Worm (Caenorhabditis elegans) whole organism, L3 larva: Measurements from ENCODE around the gene F20D6.10.

Experiments
- ZK546.5 ChIP-seq: sonication (generic microtip); optimal IDR thresholded peaks from 2 replicates; lab custom pipeline; 2017; ENCODE audit warnings: missing biosample characterization, missing genetic modification characterization
- aly-2 ChIP-seq: fragments of 150-350 bp; optimal IDR thresholded peaks from 2 replicates; lab custom pipeline; 2014; ENCODE audit warnings: missing biosample characterization, missing genetic modification characterization
- ama-1 ChIP-seq: fragments of 150-350 bp; optimal IDR thresholded peaks from 2 replicates; lab custom pipeline; 2018
- ceh-16 ChIP-seq: sonication (generic microtip); optimal IDR thresholded peaks from 2 replicates; lab custom pipeline; 2017; ENCODE audit warnings: missing biosample characterization, missing genetic modification characterization
- ceh-28 ChIP-seq: fragments of 150-350 bp; optimal IDR thresholded peaks from 2 replicates; lab custom pipeline; 2014; ENCODE audit warnings: missing biosample characterization, missing genetic modification reagents, missing genetic modification characterization
- ceh-82 ChIP-seq: fragments of 150-350 bp; optimal IDR thresholded peaks from 2 replicates; lab custom pipeline; 2014; ENCODE audit warnings: missing biosample characterization, missing genetic modification characterization
- ceh-9 ChIP-seq: sonication (generic microtip); optimal IDR thresholded peaks from 2 replicates; lab custom pipeline; 2018; ENCODE audit warnings: missing biosample characterization, missing genetic modification characterization
- daf-12 ChIP-seq: fragments of 150-350 bp; optimal IDR thresholded peaks from 2 replicates; lab custom pipeline; 2014; ENCODE audit warnings: missing biosample characterization, missing genetic modification reagents, missing genetic modification characterization
- egl-27 ChIP-seq: sonication (generic microtip); optimal IDR thresholded peaks from 4 replicates; lab custom pipeline; 2017; ENCODE audit warnings: missing biosample characterization, missing genetic modification reagents, missing genetic modification characterization
- egl-5 ChIP-seq: fragments of 150-350 bp; optimal IDR thresholded peaks from 2 replicates; lab custom pipeline; 2017; ENCODE audit warnings: missing biosample characterization, missing genetic modification reagents, missing genetic modification characterization, inconsistent platforms
- elt-2 ChIP-seq: sonication (generic microtip); optimal IDR thresholded peaks from 2 replicates; lab custom pipeline; 2016; ENCODE audit warnings: missing genetic modification reagents, mild to moderate bottlenecking, missing genetic modification characterization, missing compliant biosample characterization
- elt-3 ChIP-seq, 3 experiments: fragments of 150-350 bp in 1 of 3; sonication (generic microtip) in 2 of 3; optimal IDR thresholded peaks; 2 replicates in 2 of 3; 4 replicates in 1 of 3; lab custom pipeline; 2014 to 2017; ENCODE audit warnings: missing biosample characterization in 3 of 3, missing genetic modification characterization in 3 of 3
- eor-1 ChIP-seq, 2 experiments: fragments of 150-350 bp; optimal IDR thresholded peaks; 2 replicates each; lab custom pipeline; 2014 to 2018; ENCODE audit warnings: missing biosample characterization in 2 of 2, missing genetic modification characterization in 2 of 2
- fkh-2 ChIP-seq: fragments of 150-350 bp; optimal IDR thresholded peaks from 2 replicates; lab custom pipeline; 2014; ENCODE audit warnings: missing biosample characterization, missing genetic modification reagents, missing genetic modification characterization
- fos-1 ChIP-seq: fragments of 150-350 bp; optimal IDR thresholded peaks from 2 replicates; lab custom pipeline; 2014; ENCODE audit warnings: missing biosample characterization, missing genetic modification characterization
- hmg-11 ChIP-seq: sonication (generic microtip); optimal IDR thresholded peaks from 2 replicates; lab custom pipeline; 2016; ENCODE audit warnings: missing genetic modification characterization, missing compliant biosample characterization
- jun-1 ChIP-seq: fragments of 150-350 bp; optimal IDR thresholded peaks from 2 replicates; lab custom pipeline; 2014; ENCODE audit warnings: missing biosample characterization, missing genetic modification reagents, missing genetic modification characterization
- lin-39 ChIP-seq: fragments of 150-350 bp; optimal IDR thresholded peaks from 2 replicates; lab custom pipeline; 2018; ENCODE audit warnings: missing biosample characterization, missing genetic modification reagents, missing genetic modification characterization
- mdl-1 ChIP-seq: fragments of 150-350 bp; optimal IDR thresholded peaks from 2 replicates; lab custom pipeline; 2014; ENCODE audit warnings: missing biosample characterization, missing genetic modification characterization
- nfya-1 ChIP-seq: sonication (generic microtip); optimal IDR thresholded peaks from 2 replicates; lab custom pipeline; 2017; ENCODE audit warnings: missing genetic modification characterization, mild to moderate bottlenecking, missing compliant biosample characterization, antibody characterized with exemption, moderate library complexity; ENCODE audit not compliant: insufficient read depth
- nhr-23 ChIP-seq: fragments of 150-350 bp; optimal IDR thresholded peaks from 2 replicates; lab custom pipeline; 2014; ENCODE audit warnings: missing biosample characterization, missing genetic modification reagents, missing genetic modification characterization
- nhr-237 ChIP-seq: fragments of 150-350 bp; optimal IDR thresholded peaks from 2 replicates; lab custom pipeline; 2014; ENCODE audit warnings: missing biosample characterization, missing genetic modification characterization
- nhr-25 ChIP-seq: sonication (generic microtip); optimal IDR thresholded peaks from 2 replicates; lab custom pipeline; 2017; ENCODE audit warnings: missing biosample characterization, missing genetic modification characterization
- nhr-28 ChIP-seq: fragments of 150-350 bp; optimal IDR thresholded peaks from 2 replicates; lab custom pipeline; 2014; ENCODE audit warnings: missing biosample characterization, missing genetic modification characterization
- nhr-43 ChIP-seq: sonication (generic microtip); optimal IDR thresholded peaks from 2 replicates; lab custom pipeline; 2016; ENCODE audit warnings: mild to moderate bottlenecking, missing genetic modification characterization, missing compliant biosample characterization; ENCODE audit not compliant: poor library complexity, severe bottlenecking
- nhr-67 ChIP-seq: fragments of 150-350 bp; optimal IDR thresholded peaks from 2 replicates; lab custom pipeline; 2014; ENCODE audit warnings: missing biosample characterization, missing genetic modification characterization
- nhr-76 ChIP-seq: fragments of 150-350 bp; sonication (generic microtip); optimal IDR thresholded peaks from 5 replicates; lab custom pipeline; 2014; ENCODE audit warnings: missing biosample characterization, missing genetic modification characterization
- nhr-77 ChIP-seq: fragments of 150-350 bp; optimal IDR thresholded peaks from 2 replicates; lab custom pipeline; 2014; ENCODE audit warnings: missing biosample characterization, missing genetic modification characterization
- pha-4 ChIP-seq: fragments of 150-350 bp; optimal IDR thresholded peaks from 2 replicates; lab custom pipeline; 2014; ENCODE audit warnings: missing biosample characterization, missing genetic modification reagents, missing genetic modification characterization
- pqm-1 ChIP-seq: fragments of 150-350 bp; optimal IDR thresholded peaks from 2 replicates; lab custom pipeline; 2017; ENCODE audit warnings: missing biosample characterization, missing genetic modification characterization, inconsistent platforms
- sea-2 ChIP-seq: fragments of 150-350 bp; sonication (generic microtip); optimal IDR thresholded peaks from 4 replicates; lab custom pipeline; 2014; ENCODE audit warnings: missing biosample characterization, missing genetic modification reagents, missing genetic modification characterization
- skn-1 ChIP-seq: fragments of 150-350 bp; optimal IDR thresholded peaks from 2 replicates; lab custom pipeline; 2014; ENCODE audit warnings: missing biosample characterization, missing genetic modification characterization
- snpc-4 ChIP-seq: fragments of 150-350 bp; optimal IDR thresholded peaks from 2 replicates; lab custom pipeline; 2014; ENCODE audit warnings: missing biosample characterization, missing genetic modification characterization
- unc-39 ChIP-seq: sonication (generic microtip); optimal IDR thresholded peaks from 4 replicates; lab custom pipeline; 2017; ENCODE audit warnings: missing biosample characterization, missing genetic modification characterization
- unc-62 ChIP-seq: fragments of 150-350 bp; sonication (generic microtip); optimal IDR thresholded peaks from 4 replicates; lab custom pipeline; 2014; ENCODE audit warnings: missing biosample characterization, missing genetic modification reagents, missing genetic modification characterization
- zag-1 ChIP-seq: fragments of 150-350 bp; optimal IDR thresholded peaks from 2 replicates; lab custom pipeline; 2014; ENCODE audit warnings: missing biosample characterization, missing genetic modification characterization
- ztf-11 ChIP-seq: fragments of 150-350 bp; optimal IDR thresholded peaks from 2 replicates; lab custom pipeline; 2014; ENCODE audit warnings: missing biosample characterization, missing genetic modification characterization
- ztf-4 ChIP-seq: fragments of 150-350 bp; optimal IDR thresholded peaks from 2 replicates; lab custom pipeline; 2014; ENCODE audit warnings: missing biosample characterization, missing genetic modification characterization

Gene F20D6.10

ce11 chrV:8195889-8196418, at the start of gene F20D6.10:
Gene F20D6.10 (minus strand): TSS chrV:8195939.
- TF ChIP-seq zag-1 (no peak), nhr-25 (tag; lab: Kevin White, UChicago) (no peak), hmg-11 (tag; lab: Kevin White, UChicago) (no peak)

ce11 chrV:8245457-8245856, 49.7 kb upstream of the F20D6.10 start, which contains the start of gene C16D9.5:
Gene C16D9.5 (minus strand): TSS chrV:8245557.
- no peak for TF ChIP-seq fkh-2
- TF ChIP-seq egl-27 (tag; lab: Kevin White, UChicago): no peak
- TF ChIP-seq nhr-76: no peak
- no peak for TF ChIP-seq zag-1
- TF ChIP-seq aly-2 (tag; lab: Kevin White, UChicago): no peak
- no peak for TF ChIP-seq snpc-4 (tag; lab: Kevin White, UChicago)
- no peak for TF ChIP-seq elt-3 (tag; optimal IDR thresholded peaks at IDR 0.05; lab: Kevin White, UChicago)
- no peak for TF ChIP-seq ceh-82 (tag; lab: Kevin White, UChicago)
- no peak for TF ChIP-seq nhr-77
- TF ChIP-seq hmg-11 (tag; lab: Kevin White, UChicago): no peak
- no peak for TF ChIP-seq unc-39 (tag; lab: Kevin White, UChicago)
- TF ChIP-seq elt-2 (tag; lab: Kevin White, UChicago): no peak
- TF ChIP-seq ceh-16: no peak
- no peak for TF ChIP-seq ceh-9 (tag; lab: Kevin White, UChicago)
- no peak for TF ChIP-seq nhr-43 (tag; lab: Kevin White, UChicago)
- no peak for TF ChIP-seq nhr-28 (tag; lab: Kevin White, UChicago)
- no peak for TF ChIP-seq pqm-1 (tag; lab: Kevin White, UChicago)
- TF ChIP-seq sea-2 (GFP tag; lab: Kevin White, UChicago): no peak
- TF ChIP-seq ztf-11: no peak
- TF ChIP-seq, all 47 proteins: peak for 0

- TF ChIP-seq pqm-1 (tag; lab: Kevin White, UChicago): peak; percentile 38
- no peak for TF ChIP-seq mdl-1 (tag; lab: Kevin White, UChicago)
- TF ChIP-seq elt-2 (tag; lab: Kevin White, UChicago): peak; percentile 63
- no peak for TF ChIP-seq jun-1 (tag; lab: Kevin White, UChicago)
- TF ChIP-seq egl-5 (tag; lab: Kevin White, UChicago): no peak
- no peak for TF ChIP-seq zag-1
These were observed 47.5 kb upstream of the F20D6.10 start for ce11 chrV:8243201-8243600.

ce11 chrV:8242798-8243197, 47.1 kb upstream of the F20D6.10 start, which contains the start of gene C16D9.4:
Gene C16D9.4 (minus strand): TSS chrV:8242898.
- TF ChIP-seq nhr-25 (tag; lab: Kevin White, UChicago): no peak
- TF ChIP-seq pha-4 (tag; lab: Kevin White, UChicago): no peak
- no peak for TF ChIP-seq eor-1 (tag; optimal IDR thresholded peaks at IDR 0.05; lab: Kevin White, UChicago)
- TF ChIP-seq unc-62 (GFP tag; lab: Kevin White, UChicago): no peak
- no peak for TF ChIP-seq hmg-11 (tag; lab: Kevin White, UChicago)
- no peak for TF ChIP-seq nfya-1
- no peak for TF ChIP-seq fos-1 (tag; lab: Kevin White, UChicago)
- no peak for TF ChIP-seq nhr-43 (tag; lab: Kevin White, UChicago)

- no peak for TF ChIP-seq ceh-82 (tag; lab: Kevin White, UChicago)
- TF ChIP-seq fkh-2: no peak
- TF ChIP-seq ama-1 (lab: Kevin White, UChicago): no peak
- TF ChIP-seq unc-39 (tag; lab: Kevin White, UChicago): no peak
- no peak for TF ChIP-seq nhr-28 (tag; lab: Kevin White, UChicago)
These were observed 44.2 kb upstream of the F20D6.10 start, which contains the start of gene C16D9.3 for ce11 chrV:8239928-8240327. Gene C16D9.3 (minus strand): TSS chrV:8240028.

ce11 chrV:8238290-8238689, 42.6 kb upstream of the F20D6.10 start, which contains the start of gene rol-3:
Gene rol-3 (minus strand): TSS chrV:8238409.
- no peak for TF ChIP-seq pqm-1 (tag; lab: Kevin White, UChicago)
- no peak for TF ChIP-seq ztf-11
- no peak for TF ChIP-seq ztf-4 (tag; lab: Kevin White, UChicago)
- TF ChIP-seq nhr-67 (tag; lab: Kevin White, UChicago): no peak
- no peak for TF ChIP-seq skn-1 (tag; lab: Kevin White, UChicago)
- TF ChIP-seq nhr-28 (tag; lab: Kevin White, UChicago): no peak
- no peak for TF ChIP-seq nhr-237 (tag; lab: Kevin White, UChicago)
- TF ChIP-seq nhr-23 (tag; lab: Kevin White, UChicago): peak; percentile 62
- peak; percentile 73 for TF ChIP-seq ceh-28 (tag; lab: Kevin White, UChicago)
- no peak for TF ChIP-seq ZK546.5 (tag; lab: Kevin White, UChicago)
- TF ChIP-seq snpc-4 (tag; lab: Kevin White, UChicago): no peak
- TF ChIP-seq daf-12: no peak
- TF ChIP-seq egl-5 (tag; lab: Kevin White, UChicago): no peak
- TF ChIP-seq lin-39 (tag; lab: Kevin White, UChicago): no peak
